Worm (Caenorhabditis elegans): ENCODE data around the gene K02B2.6.

DNA sequence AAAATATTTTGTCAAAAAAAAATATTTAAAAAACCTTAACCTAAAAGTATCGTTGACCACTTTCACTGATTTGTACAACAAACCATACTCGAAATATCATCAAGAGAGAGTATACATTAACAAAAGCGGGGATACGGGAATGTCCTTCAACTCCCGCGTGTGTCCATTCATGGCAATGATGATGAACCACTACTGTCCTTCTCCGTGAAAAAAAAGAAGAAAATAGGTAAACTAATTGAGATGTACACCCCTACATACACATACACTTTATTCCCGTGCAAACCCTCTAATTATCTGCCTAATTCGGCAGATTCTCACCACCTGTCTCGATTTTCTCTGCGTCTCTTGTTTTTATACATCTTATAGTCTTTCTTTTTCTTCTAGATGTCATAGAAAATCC is 35.4 kb downstream of the K02B2.6 start:
- no peak for TF ChIP-seq him-1 (tag; optimal IDR thresholded peaks at IDR 0.05)
- TF ChIP-seq W03F9.2 (tag; optimal IDR thresholded peaks at IDR 0.05): no peak
- no peak for TF ChIP-seq dao-5 (tag; optimal IDR thresholded peaks at IDR 0.05)
